Worm (Caenorhabditis elegans) whole organism, L2 larva: ENCODE results near the gene R02E12.12.

ENCODE experiments used
- C34F6.9 ChIP-seq: fragments of 150-350 bp; optimal IDR thresholded peaks from 2 replicates; lab custom pipeline; 2014; ENCODE audit warnings: missing biosample characterization, missing genetic modification characterization
- F13H6.1 ChIP-seq: sonication (generic microtip); optimal IDR thresholded peaks from 2 replicates; lab custom pipeline; 2016; ENCODE audit warnings: missing genetic modification characterization, missing compliant biosample characterization
- R02D3.7 ChIP-seq: fragments of 150-350 bp; optimal IDR thresholded peaks from 2 replicates; lab custom pipeline; 2014; ENCODE audit warnings: missing biosample characterization, missing genetic modification characterization
- Y55F3AM.14 ChIP-seq: fragments of 200-800 bp; sonication (Bioruptor generic); optimal IDR thresholded peaks from 2 replicates; lab custom pipeline; 2018; ENCODE audit warnings: mild to moderate bottlenecking, missing genetic modification characterization, missing compliant biosample characterization
- aly-2 ChIP-seq: fragments of 150-350 bp; optimal IDR thresholded peaks from 2 replicates; lab custom pipeline; 2014; ENCODE audit warnings: missing biosample characterization, missing genetic modification characterization
- ama-1 ChIP-seq: fragments of 150-350 bp; optimal IDR thresholded peaks from 2 replicates; lab custom pipeline; 2018; ENCODE audit warnings: inconsistent platforms
- ceh-16 ChIP-seq: fragments of 150-350 bp; optimal IDR thresholded peaks from 2 replicates; lab custom pipeline; 2014; ENCODE audit warnings: missing biosample characterization, missing genetic modification characterization
- crh-2 ChIP-seq: sonication (generic microtip); optimal IDR thresholded peaks from 2 replicates; lab custom pipeline; 2017; ENCODE audit warnings: missing biosample characterization, missing genetic modification characterization
- egl-27 ChIP-seq: sonication (generic microtip); optimal IDR thresholded peaks from 3 replicates; lab custom pipeline; 2017; ENCODE audit warnings: missing biosample characterization, missing genetic modification reagents, missing genetic modification characterization
- elt-1 ChIP-seq: fragments of 150-350 bp; optimal IDR thresholded peaks from 2 replicates; lab custom pipeline; 2014; ENCODE audit warnings: missing biosample characterization, missing genetic modification characterization
- elt-3 ChIP-seq: sonication (generic microtip); optimal IDR thresholded peaks from 2 replicates; lab custom pipeline; 2017; ENCODE audit warnings: missing biosample characterization, missing genetic modification characterization
- fos-1 ChIP-seq: fragments of 150-350 bp; optimal IDR thresholded peaks from 2 replicates; lab custom pipeline; 2014; ENCODE audit warnings: missing biosample characterization, missing genetic modification characterization
- gmeb-1 ChIP-seq: fragments of 150-350 bp; optimal IDR thresholded peaks from 2 replicates; lab custom pipeline; 2014; ENCODE audit warnings: missing biosample characterization, missing genetic modification characterization
- lin-11 ChIP-seq: fragments of 150-350 bp; sonication (generic microtip); optimal IDR thresholded peaks from 2 replicates; lab custom pipeline; 2014; ENCODE audit warnings: missing biosample characterization, missing genetic modification characterization, inconsistent platforms, mixed read lengths
- lin-13 ChIP-seq: fragments of 150-350 bp; optimal IDR thresholded peaks from 2 replicates; lab custom pipeline; 2014; ENCODE audit warnings: missing biosample characterization, missing genetic modification reagents, missing genetic modification characterization
- lin-39 ChIP-seq: fragments of 150-350 bp; optimal IDR thresholded peaks from 2 replicates; lab custom pipeline; 2014; ENCODE audit warnings: missing biosample characterization, missing genetic modification reagents, missing genetic modification characterization
- lsy-2 ChIP-seq, 2 experiments: fragments of 150-350 bp in 1 of 2; sonication (generic microtip) in 1 of 2; optimal IDR thresholded peaks; 2 replicates each; lab custom pipeline; 2014 to 2017; ENCODE audit warnings: missing biosample characterization in 2 of 2, missing genetic modification characterization in 2 of 2
- mab-5 ChIP-seq: fragments of 150-350 bp; optimal IDR thresholded peaks from 2 replicates; lab custom pipeline; 2014; ENCODE audit warnings: missing biosample characterization, missing genetic modification characterization
- mbf-1 ChIP-seq: sonication (generic microtip); optimal IDR thresholded peaks from 2 replicates; lab custom pipeline; 2017; ENCODE audit warnings: missing biosample characterization, missing genetic modification characterization
- mdl-1 ChIP-seq, 2 experiments: fragments of 150-350 bp in 1 of 2; sonication (generic microtip) in 1 of 2; optimal IDR thresholded peaks; 2 replicates each; lab custom pipeline; 2017; ENCODE audit warnings: missing biosample characterization in 2 of 2, missing genetic modification characterization in 2 of 2
- nhr-10 ChIP-seq: sonication (generic microtip); optimal IDR thresholded peaks from 2 replicates; lab custom pipeline; 2017; ENCODE audit warnings: missing biosample characterization, missing genetic modification characterization
- nhr-12 ChIP-seq: fragments of 150-350 bp; optimal IDR thresholded peaks from 2 replicates; lab custom pipeline; 2014; ENCODE audit warnings: missing biosample characterization, missing genetic modification characterization
- nhr-129 ChIP-seq: fragments of 150-350 bp; optimal IDR thresholded peaks from 2 replicates; lab custom pipeline; 2014; ENCODE audit warnings: missing biosample characterization, missing genetic modification characterization
- nhr-21 ChIP-seq: fragments of 150-350 bp; optimal IDR thresholded peaks from 2 replicates; lab custom pipeline; 2014; ENCODE audit warnings: missing biosample characterization, missing genetic modification characterization
- nhr-6 ChIP-seq: fragments of 150-350 bp; optimal IDR thresholded peaks from 2 replicates; lab custom pipeline; 2014; ENCODE audit warnings: missing biosample characterization, missing genetic modification characterization
- nhr-77 ChIP-seq: fragments of 150-350 bp; optimal IDR thresholded peaks from 2 replicates; lab custom pipeline; 2014; ENCODE audit warnings: missing biosample characterization, missing genetic modification characterization
- peb-1 ChIP-seq: fragments of 150-350 bp; optimal IDR thresholded peaks from 2 replicates; lab custom pipeline; 2014; ENCODE audit warnings: missing biosample characterization, missing genetic modification characterization
- sem-4 ChIP-seq: fragments of 150-350 bp; optimal IDR thresholded peaks from 2 replicates; lab custom pipeline; 2014; ENCODE audit warnings: missing biosample characterization, missing genetic modification reagents, missing genetic modification characterization
- sma-3 ChIP-seq: sonication (generic microtip); optimal IDR thresholded peaks from 2 replicates; lab custom pipeline; 2016; ENCODE audit warnings: missing genetic modification reagents, missing genetic modification characterization, missing compliant biosample characterization
- sma-9 ChIP-seq, 2 experiments: fragments of 150-350 bp in 1 of 2; sonication (generic microtip) in 1 of 2; optimal IDR thresholded peaks; 2 replicates each; lab custom pipeline; 2014 to 2016; ENCODE audit warnings: missing genetic modification characterization in 2 of 2, mild to moderate bottlenecking in 1 of 2, missing biosample characterization in 1 of 2, missing compliant biosample characterization in 1 of 2, missing genetic modification reagents in 1 of 2, moderate library complexity in 1 of 2
- snpc-4 ChIP-seq: fragments of 150-350 bp; optimal IDR thresholded peaks from 2 replicates; lab custom pipeline; 2014; ENCODE audit warnings: missing biosample characterization, missing genetic modification characterization
- unc-39 ChIP-seq: fragments of 150-350 bp; optimal IDR thresholded peaks from 2 replicates; lab custom pipeline; 2014; ENCODE audit warnings: missing biosample characterization, missing genetic modification characterization
- unc-55 ChIP-seq: fragments of 150-350 bp; sonication (generic microtip); optimal IDR thresholded peaks from 3 replicates; lab custom pipeline; 2014; ENCODE audit warnings: missing biosample characterization, missing genetic modification reagents, missing genetic modification characterization
- unc-62 ChIP-seq: fragments of 150-350 bp; optimal IDR thresholded peaks from 2 replicates; lab custom pipeline; 2014; ENCODE audit warnings: missing biosample characterization, missing genetic modification reagents, missing genetic modification characterization
- zag-1 ChIP-seq: fragments of 150-350 bp; optimal IDR thresholded peaks from 2 replicates; lab custom pipeline; 2014; ENCODE audit warnings: missing biosample characterization, missing genetic modification characterization
- ztf-1 ChIP-seq: fragments of 200-800 bp; sonication (Bioruptor generic); conservative IDR thresholded peaks from 2 replicates; pipeline ENCODE4 v1.3.6; 2022; ENCODE audit warnings: missing genetic modification characterization, missing compliant biosample characterization
- ztf-11 ChIP-seq: sonication (generic microtip); optimal IDR thresholded peaks from 2 replicates; lab custom pipeline; 2017; ENCODE audit warnings: missing biosample characterization, missing genetic modification characterization
- ztf-4 ChIP-seq: fragments of 150-350 bp; optimal IDR thresholded peaks from 2 replicates; lab custom pipeline; 2014; ENCODE audit warnings: missing biosample characterization, missing genetic modification characterization

The R02E12.12 gene

DNA sequence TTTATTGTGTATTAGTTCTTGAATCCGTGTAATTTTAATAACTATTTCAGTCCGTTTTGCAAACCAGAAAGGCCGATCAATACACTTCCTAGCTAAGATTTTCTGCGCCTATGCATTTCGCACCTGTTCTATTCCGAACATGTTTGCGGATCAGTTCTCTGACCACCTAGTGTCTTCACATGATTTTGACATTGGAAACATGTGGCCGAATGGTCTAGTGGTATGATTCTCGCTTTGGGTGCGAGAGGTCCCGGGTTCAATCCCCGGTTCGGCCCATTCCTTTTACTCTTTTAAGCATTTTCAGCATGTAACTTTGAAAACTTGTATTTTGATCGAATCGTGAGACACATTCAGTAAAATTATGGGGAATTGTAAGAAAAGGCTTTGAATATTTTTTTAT is 34.0 kb upstream of the R02E12.12 start:
- peak; percentile 25 for TF ChIP-seq crh-2
- TF ChIP-seq mdl-1 (tag; optimal IDR thresholded peaks at IDR 0.05; lab: Kevin White, UChicago) = no peak
- peak; percentile 49 for TF ChIP-seq nhr-129 (tag; lab: Kevin White, UChicago)
- TF ChIP-seq sma-9 (GFP tag; optimal IDR thresholded peaks at IDR 0.05; lab: Kevin White, UChicago) = peak; percentile 18
- no peak for TF ChIP-seq sma-9 (tag; optimal IDR thresholded peaks at IDR 0.05; lab: Kevin White, UChicago)
- TF ChIP-seq fos-1 (tag; lab: Kevin White, UChicago) = no peak
- TF ChIP-seq nhr-12 (tag; lab: Kevin White, UChicago) = no peak

DNA sequence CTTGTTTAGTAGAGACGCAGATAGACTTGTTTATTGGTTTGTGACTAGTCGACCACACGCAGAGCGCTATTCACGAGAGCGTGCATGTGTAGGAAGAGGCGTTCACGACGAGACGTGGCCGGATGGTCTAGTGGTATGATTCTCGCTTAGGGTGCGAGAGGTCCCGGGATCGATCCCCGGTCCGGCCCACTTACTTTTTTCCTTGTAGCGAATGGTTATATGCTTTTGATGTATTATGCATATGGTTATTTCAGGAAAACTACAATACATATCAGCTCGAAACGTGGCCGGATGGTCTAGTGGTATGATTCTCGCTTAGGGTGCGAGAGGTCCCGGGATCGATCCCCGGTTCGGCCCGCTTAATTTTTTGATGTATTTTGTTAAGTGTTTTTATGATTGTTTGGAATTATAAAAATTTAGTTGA is 33.3 kb upstream of the R02E12.12 start:
- TF ChIP-seq nhr-10 (tag; lab: Kevin White, UChicago) (no peak), zag-1 (peak; percentile 37), snpc-4 (no peak), lin-39 (tag; lab: Kevin White, UChicago) (no peak), nhr-77 (tag; lab: Kevin White, UChicago) (no peak), Y55F3AM.14 (GFP tag; lab: Kevin White, UChicago) (no peak), R02D3.7 (tag; lab: Kevin White, UChicago) (no peak), elt-3 (no peak), ztf-4 (tag; lab: Kevin White, UChicago) (no peak), F13H6.1 (tag; lab: Kevin White, UChicago) (peak; percentile 68), lin-11 (tag; lab: Kevin White, UChicago) (peak; percentile 68), crh-2 (peak; percentile 84), ama-1 (no peak), gmeb-1 (tag; lab: Kevin White, UChicago) (peak; percentile 67), fos-1 (tag; lab: Kevin White, UChicago) (peak; percentile 70), lin-13 (GFP tag; lab: Kevin White, UChicago) (peak; percentile 67), nhr-6 (tag; lab: Kevin White, UChicago) (no peak), lsy-2 (tag; optimal IDR thresholded peaks at IDR 0.05; lab: Kevin White, UChicago) (peak in 1 of 2 experiments; percentile 69), sem-4 (tag; lab: Kevin White, UChicago) (no peak), aly-2 (tag; lab: Kevin White, UChicago) (no peak), mdl-1 (tag; optimal IDR thresholded peaks at IDR 0.05; lab: Kevin White, UChicago) (peak in 1 of 2 experiments; percentile 44), egl-27 (tag; lab: Kevin White, UChicago) (peak; percentile 59), ztf-1 (GFP tag; lab: Robert Waterston, UW) (no peak), ceh-16 (tag; lab: Kevin White, UChicago) (no peak), sma-9 (GFP tag; optimal IDR thresholded peaks at IDR 0.05; lab: Kevin White, UChicago) (peak; percentile 72), sma-9 (tag; optimal IDR thresholded peaks at IDR 0.05; lab: Kevin White, UChicago) (no peak), unc-62 (GFP tag; lab: Kevin White, UChicago) (no peak), unc-55 (GFP tag; lab: Kevin White, UChicago) (peak; percentile 59), elt-1 (tag; lab: Kevin White, UChicago) (no peak), nhr-129 (tag; lab: Kevin White, UChicago) (peak; percentile 89), nhr-21 (tag; lab: Kevin White, UChicago) (peak; percentile 48), mab-5 (tag; lab: Kevin White, UChicago) (peak; percentile 67), C34F6.9 (tag; lab: Kevin White, UChicago) (peak; percentile 47), sma-3 (GFP tag; lab: Kevin White, UChicago) (peak; percentile 76), ztf-11 (tag; lab: Kevin White, UChicago) (no peak), peb-1 (no peak)

DNA sequence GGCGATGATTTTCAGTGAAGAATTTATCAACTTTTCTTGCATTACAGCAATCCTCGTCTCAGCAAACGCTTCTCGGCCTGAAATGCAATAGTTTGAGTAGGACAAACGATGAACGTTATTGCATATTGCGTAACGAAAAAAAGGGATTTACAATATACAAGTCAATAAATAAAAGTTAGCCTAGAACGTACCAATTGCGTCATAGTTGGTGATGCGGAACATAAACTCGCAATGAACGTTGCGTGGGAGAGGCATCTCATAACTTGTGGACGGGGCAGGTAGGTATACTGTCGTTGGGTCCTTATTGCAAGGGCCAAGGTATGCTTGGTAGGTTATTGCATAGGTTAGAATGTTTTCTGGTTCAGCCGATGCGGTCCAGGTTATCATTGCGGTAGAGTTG is 32.5 kb upstream of the R02E12.12 start:
- TF ChIP-seq zag-1 (no peak), unc-39 (tag; lab: Kevin White, UChicago) (no peak), mbf-1 (tag; lab: Kevin White, UChicago) (no peak), R02D3.7 (tag; lab: Kevin White, UChicago) (no peak), lsy-2 (tag; optimal IDR thresholded peaks at IDR 0.05; lab: Kevin White, UChicago) (no peak), elt-3 (no peak), ztf-4 (tag; lab: Kevin White, UChicago) (no peak), fos-1 (tag; lab: Kevin White, UChicago) (no peak), aly-2 (tag; lab: Kevin White, UChicago) (no peak), ztf-11 (tag; lab: Kevin White, UChicago) (no peak), nhr-12 (tag; lab: Kevin White, UChicago) (no peak)
